Worm (Caenorhabditis elegans) whole organism, early embryonic: Measurements from ENCODE around the gene R07E5.17.

ENCODE experiments used
- B0310.2 ChIP-seq: sonication (generic microtip); optimal IDR thresholded peaks from 2 replicates; lab custom pipeline; 2016; ENCODE audit warnings: mild to moderate bottlenecking, missing genetic modification characterization, missing compliant biosample characterization
- F13C5.2 ChIP-seq: sonication (generic microtip); optimal IDR thresholded peaks from 2 replicates; lab custom pipeline; 2017; ENCODE audit warnings: mild to moderate bottlenecking, missing genetic modification characterization, inconsistent platforms, missing compliant biosample characterization
- aly-1 ChIP-seq: sonication (generic microtip); optimal IDR thresholded peaks from 2 replicates; lab custom pipeline; 2016; ENCODE audit warnings: missing genetic modification characterization, missing compliant biosample characterization
- ama-1 ChIP-seq: fragments of 150-350 bp; optimal IDR thresholded peaks from 2 replicates; lab custom pipeline; 2014
- ceh-36 ChIP-seq: sonication (generic microtip); optimal IDR thresholded peaks from 2 replicates; lab custom pipeline; 2016; ENCODE audit warnings: missing genetic modification characterization, inconsistent platforms, missing compliant biosample characterization
- flt-1 ChIP-seq: fragments of 200-800 bp; sonication (Bioruptor generic); IDR thresholded peaks from 2 replicates; pipeline ENCODE4 v1.3.6; 2022; ENCODE audit warnings: missing genetic modification characterization, missing compliant biosample characterization
- hnd-1 ChIP-seq: sonication (generic microtip); optimal IDR thresholded peaks from 2 replicates; lab custom pipeline; 2016; ENCODE audit warnings: missing genetic modification characterization, missing compliant biosample characterization
- tbx-37 ChIP-seq: fragments of 200-800 bp; sonication (Bioruptor generic); conservative IDR thresholded peaks from 2 replicates; pipeline ENCODE4 v1.3.6; 2022; ENCODE audit warnings: missing genetic modification reagents, missing genetic modification characterization, missing compliant biosample characterization

DNA sequence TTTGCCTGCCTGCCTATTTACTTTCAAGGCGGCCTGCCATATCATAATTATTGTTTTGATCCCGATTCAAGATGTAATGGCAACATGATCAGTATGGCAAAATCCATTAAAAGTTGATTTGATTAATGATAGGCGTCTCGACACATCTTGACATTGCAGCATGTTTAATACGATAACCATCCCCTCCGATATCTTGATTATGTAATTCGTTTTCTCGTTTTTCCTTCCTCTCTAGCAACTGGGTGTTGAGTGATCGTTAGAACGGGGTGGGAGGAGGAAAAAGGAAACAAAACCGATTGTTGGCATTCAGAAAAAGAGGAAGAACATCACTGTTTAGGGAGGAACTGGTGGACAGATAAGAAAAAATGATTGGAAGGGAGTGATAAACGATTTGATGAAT lies 12.3 kb downstream of the R07E5.17 start:
- no peak for TF ChIP-seq hnd-1
- no peak for TF ChIP-seq F13C5.2
- no peak for TF ChIP-seq aly-1 (tag; lab: Kevin White, UChicago)
- no peak for TF ChIP-seq ama-1 (lab: Kevin White, UChicago)
- no peak for TF ChIP-seq B0310.2 (tag; lab: Kevin White, UChicago)
- TF ChIP-seq tbx-37 (GFP tag; lab: Robert Waterston, UW), result no peak
- no peak for TF ChIP-seq ceh-36
- no peak for TF ChIP-seq flt-1 (GFP tag; lab: Robert Waterston, UW)
